Worm (Caenorhabditis elegans): Measurements from ENCODE around the gene unc-80.

The unc-80 gene

ce11 chrV:20851847-20852386, 27.5 kb upstream of the unc-80 start, which contains the start of gene ndua-1:
Gene ndua-1, minus strand, starts transcription at chrV:20851897.
- TF ChIP-seq blmp-1 (tag; optimal IDR thresholded peaks at IDR 0.05; ENCODE audit: insufficient read depth) (no peak), mab-5 (tag; optimal IDR thresholded peaks at IDR 0.05) (no peak), F13H6.1 (tag; optimal IDR thresholded peaks at IDR 0.05) (peak; percentile 39), unc-55 (GFP tag; optimal IDR thresholded peaks at IDR 0.05) (peak; percentile 62), nhr-6 (tag; optimal IDR thresholded peaks at IDR 0.05) (no peak), mbf-1 (tag; optimal IDR thresholded peaks at IDR 0.05) (no peak), sem-4 (tag; optimal IDR thresholded peaks at IDR 0.05) (peak; percentile 38), lin-13 (GFP tag; optimal IDR thresholded peaks at IDR 0.05) (peak; percentile 49), ama-1 (optimal IDR thresholded peaks at IDR 0.05) (no peak), lsy-2 (tag; optimal IDR thresholded peaks at IDR 0.05) (peak in 1 of 2 experiments; percentile 64), nhr-129 (tag; optimal IDR thresholded peaks at IDR 0.05) (peak; percentile 21), ZK546.5 (tag; optimal IDR thresholded peaks at IDR 0.05) (no peak), aly-2 (tag; optimal IDR thresholded peaks at IDR 0.05) (no peak), C34F6.9 (tag; optimal IDR thresholded peaks at IDR 0.05) (peak; percentile 30), snpc-4 (tag; optimal IDR thresholded peaks at IDR 0.05) (no peak), sma-9 (GFP tag; optimal IDR thresholded peaks at IDR 0.05) (peak; percentile 26), sma-9 (tag; optimal IDR thresholded peaks at IDR 0.05) (no peak), ztf-11 (tag; optimal IDR thresholded peaks at IDR 0.05) (no peak), zag-1 (tag; optimal IDR thresholded peaks at IDR 0.05) (no peak), lin-11 (tag; optimal IDR thresholded peaks at IDR 0.05) (peak; percentile 35), nhr-77 (tag; optimal IDR thresholded peaks at IDR 0.05) (no peak), fos-1 (tag; optimal IDR thresholded peaks at IDR 0.05) (no peak), nhr-237 (tag; optimal IDR thresholded peaks at IDR 0.05) (no peak), sma-3 (GFP tag; optimal IDR thresholded peaks at IDR 0.05) (peak; percentile 47), alr-1 (tag; optimal IDR thresholded peaks at IDR 0.05) (no peak), R02D3.7 (tag; optimal IDR thresholded peaks at IDR 0.05) (no peak), skn-1 (tag; optimal IDR thresholded peaks at IDR 0.05) (no peak), unc-39 (tag; optimal IDR thresholded peaks at IDR 0.05) (no peak), gmeb-1 (tag; optimal IDR thresholded peaks at IDR 0.05) (peak; percentile 48)

- TF ChIP-seq aly-2 (tag; optimal IDR thresholded peaks at IDR 0.05) (no peak), lin-11 (tag; optimal IDR thresholded peaks at IDR 0.05) (no peak), nhr-129 (tag; optimal IDR thresholded peaks at IDR 0.05) (no peak), nhr-21 (tag; optimal IDR thresholded peaks at IDR 0.05) (no peak), ztf-4 (tag; optimal IDR thresholded peaks at IDR 0.05) (no peak), mdl-1 (tag; optimal IDR thresholded peaks at IDR 0.05) (no peak), unc-55 (GFP tag; optimal IDR thresholded peaks at IDR 0.05) (no peak), lsy-2 (tag; optimal IDR thresholded peaks at IDR 0.05) (no peak)
Observed at ce11 chrV:20853581-20854161, 25.7 kb upstream of the unc-80 start, which contains the start of gene F31D4.5. Gene F31D4.5, plus strand, starts transcription at chrV:20854071.

ce11 chrV:20861080-20861479, 18.3 kb upstream of the unc-80 start, which contains the start of gene try-4:
Gene try-4, minus strand, starts transcription at chrV:20861153.
- TF ChIP-seq blmp-1 (tag; optimal IDR thresholded peaks at IDR 0.05; ENCODE audit: insufficient read depth) (peak; percentile 90), sma-9 (GFP tag; optimal IDR thresholded peaks at IDR 0.05) (no peak), sma-9 (tag; optimal IDR thresholded peaks at IDR 0.05) (no peak), nhr-25 (tag; optimal IDR thresholded peaks at IDR 0.05) (peak; percentile 46), sma-3 (GFP tag; optimal IDR thresholded peaks at IDR 0.05) (no peak)

- no peak for TF ChIP-seq snpc-4 (tag; optimal IDR thresholded peaks at IDR 0.05)
- no peak for TF ChIP-seq nhr-11 (tag; optimal IDR thresholded peaks at IDR 0.05)
- no peak for TF ChIP-seq sem-4 (tag; optimal IDR thresholded peaks at IDR 0.05)
- no peak for TF ChIP-seq nhr-23 (tag; optimal IDR thresholded peaks at IDR 0.05)
- no peak for TF ChIP-seq alr-1 (tag; optimal IDR thresholded peaks at IDR 0.05)
- no peak for TF ChIP-seq mdl-1 (tag; optimal IDR thresholded peaks at IDR 0.05)
- TF ChIP-seq unc-39 (tag; optimal IDR thresholded peaks at IDR 0.05) = no peak
- no peak for TF ChIP-seq nhr-25 (tag; optimal IDR thresholded peaks at IDR 0.05)
- no peak for TF ChIP-seq Y55F3AM.14 (GFP tag; optimal IDR thresholded peaks at IDR 0.05)
Observed at ce11 chrV:20862681-20863080, 16.7 kb upstream of the unc-80 start, which contains the start of gene twk-35. Gene twk-35, plus strand, starts transcription at chrV:20862981.
